Worm (Caenorhabditis elegans) whole organism, L4 larva: Measurements from ENCODE around the gene gbb-2.

Experiments
- F26F4.8 ChIP-seq: fragments of 200-800 bp; sonication (Bioruptor generic); conservative IDR thresholded peaks from 2 replicates; pipeline ENCODE4 v1.3.6; 2022; ENCODE audit warnings: missing genetic modification characterization, missing compliant biosample characterization
- F37D6.2 ChIP-seq: sonication (generic microtip); optimal IDR thresholded peaks from 2 replicates; lab custom pipeline; 2016; ENCODE audit warnings: mild to moderate bottlenecking, missing genetic modification characterization, missing compliant biosample characterization
- F49E8.2 ChIP-seq: sonication (generic microtip); optimal IDR thresholded peaks from 2 replicates; lab custom pipeline; 2016; ENCODE audit warnings: missing compliant biosample characterization, mild to moderate bottlenecking, missing genetic modification characterization, borderline replicate concordance
- R02D3.7 ChIP-seq: fragments of 150-350 bp; sonication (generic microtip); optimal IDR thresholded peaks from 3 replicates; lab custom pipeline; 2014; ENCODE audit warnings: missing biosample characterization, missing genetic modification characterization
- T26A8.4 ChIP-seq: fragments of 200-800 bp; sonication (Bioruptor generic); IDR thresholded peaks from 2 replicates; pipeline ENCODE4 v1.3.6; 2022; ENCODE audit warnings: missing genetic modification characterization, missing compliant biosample characterization
- Y48G9A.11 ChIP-seq: fragments of 200-800 bp; sonication (Bioruptor generic); IDR thresholded peaks from 2 replicates; pipeline ENCODE4 v1.3.6; 2022; ENCODE audit warnings: missing genetic modification reagents, missing genetic modification characterization, missing compliant biosample characterization
- Y75B8A.6 ChIP-seq: fragments of 200-800 bp; sonication (Bioruptor generic); IDR thresholded peaks from 2 replicates; pipeline ENCODE4 v1.3.6; 2022; ENCODE audit warnings: missing genetic modification reagents, missing genetic modification characterization, missing compliant biosample characterization
- ZK337.2 ChIP-seq: fragments of 200-800 bp; sonication (Bioruptor generic); IDR thresholded peaks from 2 replicates; pipeline ENCODE4 v1.3.6; 2022; ENCODE audit warnings: missing genetic modification reagents, missing genetic modification characterization, missing compliant biosample characterization
- aha-1 ChIP-seq: fragments of 150-350 bp; peaks from one replicate; lab custom pipeline; 2014; ENCODE audit warnings: missing biosample characterization, missing genetic modification characterization
- attf-4 ChIP-seq: sonication (generic microtip); optimal IDR thresholded peaks from 3 replicates; lab custom pipeline; 2017; ENCODE audit warnings: missing biosample characterization, missing genetic modification characterization
- ceh-32 ChIP-seq: sonication (generic microtip); optimal IDR thresholded peaks from 2 replicates; lab custom pipeline; 2016; ENCODE audit warnings: mild to moderate bottlenecking, missing genetic modification characterization, missing compliant biosample characterization; ENCODE audit not compliant: poor library complexity
- ceh-44 ChIP-seq: fragments of 200-800 bp; sonication (Bioruptor generic); IDR thresholded peaks from 2 replicates; pipeline ENCODE4 v1.3.6; 2022; ENCODE audit warnings: missing genetic modification reagents, missing genetic modification characterization, missing compliant biosample characterization
- ceh-62 ChIP-seq: sonication (generic microtip); optimal IDR thresholded peaks from 2 replicates; lab custom pipeline; 2017; ENCODE audit warnings: missing biosample characterization, missing genetic modification characterization
- ces-1 ChIP-seq: fragments of 150-350 bp; sonication (generic microtip); optimal IDR thresholded peaks from 4 replicates; lab custom pipeline; 2014; ENCODE audit warnings: missing biosample characterization, missing genetic modification reagents, missing genetic modification characterization
- daf-12 ChIP-seq: fragments of 150-350 bp; optimal IDR thresholded peaks from 2 replicates; lab custom pipeline; 2014; ENCODE audit warnings: missing biosample characterization, missing genetic modification reagents, missing genetic modification characterization
- dmd-6 ChIP-seq: fragments of 200-800 bp; sonication (Bioruptor generic); IDR thresholded peaks from 2 replicates; pipeline ENCODE4 v1.3.6; 2022; ENCODE audit warnings: missing genetic modification reagents, missing genetic modification characterization, missing compliant biosample characterization
- dmd-8 ChIP-seq: fragments of 200-800 bp; sonication (Bioruptor generic); IDR thresholded peaks from 2 replicates; pipeline ENCODE4 v1.3.6; 2022; ENCODE audit warnings: missing genetic modification characterization, missing compliant biosample characterization
- dmd-9 ChIP-seq: fragments of 200-800 bp; sonication (Bioruptor generic); IDR thresholded peaks from 2 replicates; pipeline ENCODE4 v1.3.6; 2022; ENCODE audit warnings: missing genetic modification reagents, missing genetic modification characterization, missing compliant biosample characterization
- duxl-1 ChIP-seq: sonication (generic microtip); optimal IDR thresholded peaks from 2 replicates; lab custom pipeline; 2016; ENCODE audit warnings: mild to moderate bottlenecking, missing genetic modification characterization, moderate library complexity, missing compliant biosample characterization; ENCODE audit not compliant: poor library complexity
- dve-1 ChIP-seq: sonication (generic microtip); optimal IDR thresholded peaks from 2 replicates; lab custom pipeline; 2017; ENCODE audit warnings: antibody characterized with exemption, mild to moderate bottlenecking, missing genetic modification characterization, missing compliant biosample characterization; ENCODE audit not compliant: insufficient read depth
- fkh-10 ChIP-seq: fragments of 150-350 bp; optimal IDR thresholded peaks from 2 replicates; lab custom pipeline; 2014; ENCODE audit warnings: missing biosample characterization, missing genetic modification reagents, missing genetic modification characterization
- fos-1 ChIP-seq: fragments of 150-350 bp; optimal IDR thresholded peaks from 2 replicates; lab custom pipeline; 2014; ENCODE audit warnings: missing biosample characterization, missing genetic modification characterization
- gei-8 ChIP-seq: fragments of 200-800 bp; sonication (Bioruptor generic); optimal IDR thresholded peaks from 2 replicates; lab custom pipeline; 2018; ENCODE audit warnings: mild to moderate bottlenecking, missing genetic modification characterization, missing compliant biosample characterization
- hlh-30 ChIP-seq: sonication (generic microtip); optimal IDR thresholded peaks from 2 replicates; lab custom pipeline; 2017; ENCODE audit warnings: antibody characterized with exemption, mild to moderate bottlenecking, missing genetic modification characterization, missing compliant biosample characterization; ENCODE audit not compliant: insufficient read depth
- hmg-1.1 ChIP-seq: fragments of 200-800 bp; sonication (Bioruptor generic); IDR thresholded peaks from 2 replicates; pipeline ENCODE4 v1.3.6; 2022; ENCODE audit warnings: missing genetic modification reagents, missing genetic modification characterization, missing compliant biosample characterization
- lin-1 ChIP-seq: fragments of 200-800 bp; sonication (Bioruptor generic); IDR thresholded peaks from 2 replicates; pipeline ENCODE4 v1.3.6; 2022; ENCODE audit warnings: missing genetic modification reagents, missing genetic modification characterization, missing compliant biosample characterization
- lin-15B ChIP-seq: fragments of 150-350 bp; sonication (generic microtip); optimal IDR thresholded peaks from 3 replicates; lab custom pipeline; 2014; ENCODE audit warnings: missing biosample characterization, missing genetic modification characterization
- madf-5 ChIP-seq, 2 experiments: fragments of 200-800 bp; sonication (Bioruptor generic); IDR thresholded peaks; 2 replicates each; pipeline ENCODE4 v1.3.6; 2022; ENCODE audit warnings: missing compliant biosample characterization in 2 of 2, missing genetic modification characterization in 2 of 2
- mdt-29 ChIP-seq: fragments of 200-800 bp; sonication (Bioruptor generic); IDR thresholded peaks from 2 replicates; pipeline ENCODE4 v1.3.6; 2022; ENCODE audit warnings: missing genetic modification reagents, missing genetic modification characterization, missing compliant biosample characterization
- mep-1 ChIP-seq: fragments of 150-350 bp; sonication (generic microtip); optimal IDR thresholded peaks from 3 replicates; lab custom pipeline; 2014; ENCODE audit warnings: missing biosample characterization, missing genetic modification characterization
- nhr-10 ChIP-seq: fragments of 150-350 bp; optimal IDR thresholded peaks from 2 replicates; lab custom pipeline; 2014; ENCODE audit warnings: missing biosample characterization, missing genetic modification characterization
- nhr-102 ChIP-seq: sonication (generic microtip); optimal IDR thresholded peaks from 2 replicates; lab custom pipeline; 2016; ENCODE audit warnings: mild to moderate bottlenecking, missing genetic modification characterization, moderate library complexity, missing compliant biosample characterization
- nhr-11 ChIP-seq: fragments of 150-350 bp; optimal IDR thresholded peaks from 2 replicates; lab custom pipeline; 2014; ENCODE audit warnings: missing biosample characterization, missing genetic modification characterization
- nhr-111 ChIP-seq: fragments of 200-800 bp; sonication (Bioruptor generic); optimal IDR thresholded peaks from 2 replicates; lab custom pipeline; 2018; ENCODE audit warnings: mild to moderate bottlenecking, missing genetic modification characterization, missing compliant biosample characterization
- nhr-237 ChIP-seq: sonication (generic microtip); optimal IDR thresholded peaks from 2 replicates; lab custom pipeline; 2017; ENCODE audit warnings: missing biosample characterization, missing genetic modification characterization
- nhr-25 ChIP-seq: sonication (generic microtip); optimal IDR thresholded peaks from 2 replicates; lab custom pipeline; 2017; ENCODE audit warnings: missing genetic modification characterization, mild to moderate bottlenecking, missing compliant biosample characterization, antibody characterized with exemption, moderate library complexity, borderline replicate concordance; ENCODE audit not compliant: insufficient read depth
- nhr-28 ChIP-seq: fragments of 150-350 bp; optimal IDR thresholded peaks from 2 replicates; lab custom pipeline; 2014; ENCODE audit warnings: missing biosample characterization, missing genetic modification characterization
- nhr-42 ChIP-seq: fragments of 200-800 bp; sonication (Bioruptor generic); IDR thresholded peaks from 2 replicates; pipeline ENCODE4 v1.3.6; 2022; ENCODE audit warnings: missing genetic modification characterization, missing compliant biosample characterization
- nhr-48 ChIP-seq: sonication (generic microtip); optimal IDR thresholded peaks from 2 replicates; lab custom pipeline; 2016; ENCODE audit warnings: mild to moderate bottlenecking, missing genetic modification characterization, missing compliant biosample characterization
- nhr-76 ChIP-seq: fragments of 150-350 bp; optimal IDR thresholded peaks from 2 replicates; lab custom pipeline; 2014; ENCODE audit warnings: missing biosample characterization, missing genetic modification characterization
- php-3 ChIP-seq: fragments of 200-800 bp; sonication (Bioruptor generic); IDR thresholded peaks from 2 replicates; pipeline ENCODE4 v1.3.6; 2022; ENCODE audit warnings: missing genetic modification reagents, missing genetic modification characterization, missing compliant biosample characterization
- saeg-2 ChIP-seq: fragments of 200-800 bp; sonication (Bioruptor generic); IDR thresholded peaks from 2 replicates; pipeline ENCODE4 v1.3.6; 2022; ENCODE audit warnings: missing genetic modification reagents, missing genetic modification characterization, missing compliant biosample characterization
- tra-1 ChIP-seq: fragments of 200-800 bp; sonication (Bioruptor generic); IDR thresholded peaks from 2 replicates; pipeline ENCODE4 v1.3.6; 2022; ENCODE audit warnings: missing genetic modification reagents, missing genetic modification characterization, missing compliant biosample characterization
- unc-130 ChIP-seq: sonication (generic microtip); optimal IDR thresholded peaks from 2 replicates; lab custom pipeline; 2016; ENCODE audit warnings: missing genetic modification reagents, missing genetic modification characterization, missing compliant biosample characterization
- zfp-2 ChIP-seq: sonication (generic microtip); optimal IDR thresholded peaks from 2 replicates; lab custom pipeline; 2016; ENCODE audit warnings: mild to moderate bottlenecking, missing genetic modification characterization, missing compliant biosample characterization
- zfp-3 ChIP-seq: fragments of 200-800 bp; sonication (Bioruptor generic); conservative IDR thresholded peaks from 2 replicates; pipeline ENCODE4 v1.3.6; 2022; ENCODE audit warnings: missing genetic modification reagents, missing genetic modification characterization, missing compliant biosample characterization
- ztf-11 ChIP-seq: fragments of 150-350 bp; optimal IDR thresholded peaks from 2 replicates; lab custom pipeline; 2014; ENCODE audit warnings: missing biosample characterization, missing genetic modification characterization
- ztf-7 ChIP-seq: fragments of 150-350 bp; optimal IDR thresholded peaks from 2 replicates; lab custom pipeline; 2014; ENCODE audit warnings: missing biosample characterization, missing genetic modification characterization

gbb-2 gene

DNA sequence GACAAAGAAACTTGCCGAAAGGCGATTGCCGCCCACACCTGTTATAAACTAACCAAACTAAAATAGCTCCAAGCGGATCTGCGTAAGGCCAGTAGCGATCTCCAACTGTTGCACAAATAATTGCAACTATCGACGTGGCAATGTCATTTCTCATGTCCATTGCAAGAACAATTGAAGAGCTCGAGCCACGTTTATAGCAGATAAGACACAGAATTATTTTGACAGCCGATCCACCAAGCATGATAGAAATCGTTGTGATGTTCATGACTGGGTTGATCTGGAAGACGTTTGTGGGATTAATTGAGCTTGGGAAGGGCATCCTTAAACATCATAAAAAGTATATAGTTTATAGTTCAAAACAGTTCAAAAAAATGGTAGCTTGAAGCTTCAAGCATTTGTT is 36.4 kb upstream of the gbb-2 start:
- TF ChIP-seq ceh-62 (tag; lab: Kevin White, UChicago) (no peak), aha-1 (tag; lab: Kevin White, UChicago) (peak; percentile 96), zfp-2 (no peak)

- TF ChIP-seq aha-1 (tag; lab: Kevin White, UChicago) (peak; percentile 96), nhr-25 (no peak)
- TF ChIP-seq, all 104 proteins: peak for 1
These were observed 34.6 kb upstream of the gbb-2 start for ce11 chrIV:4541195-4541594.

- no peak for TF ChIP-seq nhr-48 (tag; lab: Kevin White, UChicago)
- no peak for TF ChIP-seq nhr-10 (tag; lab: Kevin White, UChicago)
- TF ChIP-seq lin-1 (GFP tag; lab: Robert Waterston, UW), result no peak
- no peak for TF ChIP-seq nhr-111
- no peak for TF ChIP-seq unc-130 (GFP tag; lab: Kevin White, UChicago)
- no peak for TF ChIP-seq attf-4
- no peak for TF ChIP-seq duxl-1
- TF ChIP-seq fos-1 (tag; lab: Kevin White, UChicago), result no peak
- TF ChIP-seq lin-15B (tag; lab: Kevin White, UChicago), result no peak
- TF ChIP-seq mep-1, result no peak
- TF ChIP-seq F49E8.2 (tag; lab: Kevin White, UChicago), result peak; percentile 20
- no peak for TF ChIP-seq dmd-6 (GFP tag; lab: Robert Waterston, UW)
- TF ChIP-seq ceh-44 (GFP tag; lab: Robert Waterston, UW), result 0 out of 2 replicates have a peak, but pooled peaks have one; percentile 13
- no peak for TF ChIP-seq nhr-42
- TF ChIP-seq F37D6.2 (tag; lab: Kevin White, UChicago), result no peak
- no peak for TF ChIP-seq ztf-7 (tag; lab: Kevin White, UChicago)
- TF ChIP-seq zfp-3 (GFP tag; lab: Robert Waterston, UW), result no peak
- TF ChIP-seq ceh-32 (tag; lab: Kevin White, UChicago), result no peak
- TF ChIP-seq nhr-11, result no peak
- no peak for TF ChIP-seq T26A8.4
- 0 out of 2 replicates have a peak, but pooled peaks have one; percentile 38 for TF ChIP-seq Y48G9A.11 (GFP tag; lab: Robert Waterston, UW)
- TF ChIP-seq nhr-25, result no peak
- TF ChIP-seq ces-1, result no peak
- no peak for TF ChIP-seq nhr-237 (tag; lab: Kevin White, UChicago)
- TF ChIP-seq dmd-8 (GFP tag; lab: Robert Waterston, UW), result 0 out of 2 replicates have a peak, but pooled peaks have one; percentile 9
- TF ChIP-seq ztf-11 (tag; lab: Kevin White, UChicago), result no peak
- no peak for TF ChIP-seq nhr-102 (tag; lab: Kevin White, UChicago)
- no peak for TF ChIP-seq R02D3.7
- no peak for TF ChIP-seq hlh-30 (tag; lab: Kevin White, UChicago)
- TF ChIP-seq hmg-1.1, result no peak
- no peak for TF ChIP-seq Y75B8A.6 (GFP tag; lab: Robert Waterston, UW)
- TF ChIP-seq madf-5 (GFP tag; IDR thresholded peaks at IDR 0.05; lab: Robert Waterston, UW), result no peak
- no peak for TF ChIP-seq tra-1 (GFP tag; lab: Robert Waterston, UW)
- TF ChIP-seq daf-12 (tag; lab: Kevin White, UChicago), result no peak
- no peak for TF ChIP-seq php-3 (GFP tag; lab: Robert Waterston, UW)
- no peak for TF ChIP-seq F26F4.8
- TF ChIP-seq fkh-10, result no peak
- TF ChIP-seq dve-1, result no peak
- TF ChIP-seq saeg-2, result no peak
- no peak for TF ChIP-seq dmd-9 (GFP tag; lab: Robert Waterston, UW)
- no peak for TF ChIP-seq ZK337.2 (GFP tag; lab: Robert Waterston, UW)
- TF ChIP-seq zfp-2, result no peak
- TF ChIP-seq nhr-76 (tag; lab: Kevin White, UChicago), result no peak
- TF ChIP-seq nhr-28 (tag; lab: Kevin White, UChicago), result no peak
- TF ChIP-seq mdt-29 (GFP tag; lab: Robert Waterston, UW), result no peak
- no peak for TF ChIP-seq gei-8
These were observed 32.1 kb upstream of the gbb-2 start for ce11 chrIV:4538672-4539071.
